Worm (Caenorhabditis elegans): ENCODE results near the gene F53F4.18.

DNA sequence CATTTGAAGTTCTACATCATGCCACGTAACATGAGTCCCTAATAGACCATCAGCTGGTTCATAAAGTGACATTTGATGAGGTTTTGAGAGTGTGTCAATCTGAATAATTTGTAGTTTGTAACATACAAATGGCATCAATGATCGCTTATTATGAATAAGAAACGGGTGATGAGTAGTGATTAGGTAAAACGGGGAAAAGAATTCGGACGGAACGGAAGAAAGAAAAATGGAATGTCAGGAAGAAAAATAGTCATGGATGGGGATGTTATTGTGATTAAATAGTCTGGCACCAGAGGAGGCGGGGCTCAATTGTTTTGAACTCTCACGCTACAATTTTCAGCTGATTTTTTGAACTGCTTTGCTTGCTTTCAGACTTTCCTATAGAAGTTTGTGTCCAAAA, 44.2 kb downstream of the F53F4.18 start, which contains the start of gene H37A05.2:
- TF ChIP-seq tbp1 (GFP tag; optimal IDR thresholded peaks at IDR 0.05) = no peak
- no peak for TF ChIP-seq F57C9.4 (tag; optimal IDR thresholded peaks at IDR 0.05)
- TF ChIP-seq unc-62 (GFP tag; optimal IDR thresholded peaks at IDR 0.05) = no peak
- no peak for TF ChIP-seq let-607 (tag; optimal IDR thresholded peaks at IDR 0.05)
- no peak for TF ChIP-seq cebp-2 (GFP tag; IDR thresholded peaks at IDR 0.05)
- no peak for TF ChIP-seq ama-1 (optimal IDR thresholded peaks at IDR 0.05)
- TF ChIP-seq ama-1 (GFP tag; optimal IDR thresholded peaks at IDR 0.05) = no peak
- TF ChIP-seq madf-10 (tag; optimal IDR thresholded peaks at IDR 0.05) = no peak
- no peak for TF ChIP-seq hlh-26 (GFP tag; conservative IDR thresholded peaks at IDR 0.05)
- TF ChIP-seq pha-4 (tag; optimal IDR thresholded peaks at IDR 0.05) = no peak
- TF ChIP-seq ztf-26 (tag; optimal IDR thresholded peaks at IDR 0.05) = no peak
- TF ChIP-seq atf-7 (tag; optimal IDR thresholded peaks at IDR 0.05) = no peak
- no peak for TF ChIP-seq nfya-2 (GFP tag; IDR thresholded peaks at IDR 0.05)
- no peak for TF ChIP-seq tbx-9 (tag; optimal IDR thresholded peaks at IDR 0.05; ENCODE audit: borderline replicate concordance)
- TF ChIP-seq snpc-3.4 (tag; optimal IDR thresholded peaks at IDR 0.05) = no peak
